Fruit fly (Drosophila melanogaster): ENCODE data around the gene CG14551.

CG14551 gene

dm6 chr3R:26036153-26037144 lies 26.4 kb downstream of the CG14551 start (continued):
- peak; percentile 67 for TF ChIP-seq pum (GFP tag; optimal IDR thresholded peaks at IDR 0.05)
- peak; percentile 78 for TF ChIP-seq bcd (GFP tag; optimal IDR thresholded peaks at IDR 0.05)
- peak; percentile 65; the same call in 1 of the 2 replicates for TF ChIP-seq E2f1 (GFP tag; IDR thresholded peaks at IDR 0.05)
- TF ChIP-seq CG13296 (GFP tag; optimal IDR thresholded peaks at IDR 0.05): peak; percentile 42
- TF ChIP-seq CG1792 (GFP tag; optimal IDR thresholded peaks at IDR 0.05): peak; percentile 51
- peak; percentile 90 for TF ChIP-seq CG7271 (tag; optimal IDR thresholded peaks at IDR 0.05)
- TF ChIP-seq yki (optimal IDR thresholded peaks at IDR 0.05): peak; percentile 87
- TF ChIP-seq sima (GFP tag; optimal IDR thresholded peaks at IDR 0.05): no peak
- peak; percentile 90 for TF ChIP-seq CG10209 (GFP tag; optimal IDR thresholded peaks at IDR 0.05)
- TF ChIP-seq Hmx (GFP tag; optimal IDR thresholded peaks at IDR 0.05): no peak
- TF ChIP-seq CG12071 (GFP tag; optimal IDR thresholded peaks at IDR 0.05): peak; percentile 56
- no peak for TF ChIP-seq CG7963 (GFP tag; IDR thresholded peaks at IDR 0.05; ENCODE audit: partially characterized antibody)
- 0 out of 2 replicates have a peak, but pooled peaks have one; percentile 27 for TF ChIP-seq CG14667 (GFP tag; IDR thresholded peaks at IDR 0.05)
- peak; percentile 54; the same call in 2 of the 3 replicates for TF ChIP-seq ken (GFP tag; IDR thresholded peaks at IDR 0.05)
- TF ChIP-seq CG8924 (tag; optimal IDR thresholded peaks at IDR 0.05): peak; percentile 98
- no peak for TF ChIP-seq ERR (GFP tag; optimal IDR thresholded peaks at IDR 0.05)
- no peak for TF ChIP-seq B-H1 (GFP tag; IDR thresholded peaks at IDR 0.05)
- no peak for TF ChIP-seq tna (GFP tag; IDR thresholded peaks at IDR 0.05; ENCODE audit: partially characterized antibody)
- no peak for TF ChIP-seq Dref (GFP tag; IDR thresholded peaks at IDR 0.05)
- 0 out of 2 replicates have a peak, but pooled peaks have one; percentile 9 for TF ChIP-seq Bgb (GFP tag; IDR thresholded peaks at IDR 0.05; ENCODE audit: partially characterized antibody)
- peak; percentile 88 for TF ChIP-seq ATbp (GFP tag; optimal IDR thresholded peaks at IDR 0.05)
- peak; percentile 98 for TF ChIP-seq CG17361 (GFP tag; IDR thresholded peaks at IDR 0.05)
- peak; percentile 3 for TF ChIP-seq CG9876 (GFP tag; optimal IDR thresholded peaks at IDR 0.05)
- TF ChIP-seq CG5953 (GFP tag; IDR thresholded peaks at IDR 0.05): no peak
- TF ChIP-seq peb (GFP tag; IDR thresholded peaks at IDR 0.05): peak; percentile 61
- TF ChIP-seq dimm (GFP tag; IDR thresholded peaks at IDR 0.05): no peak
- peak; percentile 49; the same call in 1 of the 2 replicates for TF ChIP-seq H2.0 (GFP tag; IDR thresholded peaks at IDR 0.05)
- TF ChIP-seq nmo (GFP tag; optimal IDR thresholded peaks at IDR 0.05): peak; percentile 98
- TF ChIP-seq scrt (GFP tag; optimal IDR thresholded peaks at IDR 0.05): peak; percentile 36
- peak; percentile 52 for TF ChIP-seq sug (tag; optimal IDR thresholded peaks at IDR 0.05)
- no peak for TF ChIP-seq HmgD (GFP tag; optimal IDR thresholded peaks at IDR 0.05)
- TF ChIP-seq chn (GFP tag; optimal IDR thresholded peaks at IDR 0.05): peak; percentile 78
- peak; percentile 33 to 74 for TF ChIP-seq Hr51 (GFP tag; optimal IDR thresholded peaks at IDR 0.05)
- TF ChIP-seq CG33213 (GFP tag; optimal IDR thresholded peaks at IDR 0.05): peak; percentile 47
- TF ChIP-seq cwo (GFP tag; optimal IDR thresholded peaks at IDR 0.05): peak; percentile 62
- no peak for TF ChIP-seq CG6765 (GFP tag; optimal IDR thresholded peaks at IDR 0.05)
- TF ChIP-seq ro (GFP tag; IDR thresholded peaks at IDR 0.05): peak; percentile 27; the same call in 1 of the 2 replicates
- TF ChIP-seq pzg (GFP tag; optimal IDR thresholded peaks at IDR 0.05): no peak
- no peak for TF ChIP-seq danr (GFP tag; IDR thresholded peaks at IDR 0.05)
- peak; percentile 55 for TF ChIP-seq CG31388 (GFP tag; optimal IDR thresholded peaks at IDR 0.05)
- peak; percentile 70 for TF ChIP-seq Vsx1 (GFP tag; optimal IDR thresholded peaks at IDR 0.05)
- TF ChIP-seq CG11085 (GFP tag; IDR thresholded peaks at IDR 0.05): no peak
- no peak for TF ChIP-seq slou (GFP tag; optimal IDR thresholded peaks at IDR 0.05)
- no peak for TF ChIP-seq CG17612 (GFP tag; IDR thresholded peaks at IDR 0.05)
- peak; percentile 64 for TF ChIP-seq dm (GFP tag; optimal IDR thresholded peaks at IDR 0.05)
- no peak for TF ChIP-seq gro (GFP tag; optimal IDR thresholded peaks at IDR 0.05)
- TF ChIP-seq insv (GFP tag; optimal IDR thresholded peaks at IDR 0.05): peak; percentile 31 to 37
- TF ChIP-seq crol (GFP tag; IDR thresholded peaks at IDR 0.05): no peak
- no peak for TF ChIP-seq unc-4 (GFP tag; IDR thresholded peaks at IDR 0.05; ENCODE audit: partially characterized antibody)

Measured in whole organism, embryonic.